Worm (Caenorhabditis elegans) whole organism, L3 larva: ENCODE measurements around the gene mmcm-1.

Source experiments
- R02D3.7 ChIP-seq: fragments of 150-350 bp; optimal IDR thresholded peaks from 2 replicates; lab custom pipeline; 2014; ENCODE audit warnings: missing biosample characterization, missing genetic modification characterization
- ZK546.5 ChIP-seq: sonication (generic microtip); optimal IDR thresholded peaks from 2 replicates; lab custom pipeline; 2017; ENCODE audit warnings: missing biosample characterization, missing genetic modification characterization
- ama-1 ChIP-seq: fragments of 150-350 bp; optimal IDR thresholded peaks from 2 replicates; lab custom pipeline; 2018
- ceh-16 ChIP-seq: sonication (generic microtip); optimal IDR thresholded peaks from 2 replicates; lab custom pipeline; 2017; ENCODE audit warnings: missing biosample characterization, missing genetic modification characterization
- ceh-28 ChIP-seq: fragments of 150-350 bp; optimal IDR thresholded peaks from 2 replicates; lab custom pipeline; 2014; ENCODE audit warnings: missing biosample characterization, missing genetic modification reagents, missing genetic modification characterization
- ceh-82 ChIP-seq: fragments of 150-350 bp; optimal IDR thresholded peaks from 2 replicates; lab custom pipeline; 2014; ENCODE audit warnings: missing biosample characterization, missing genetic modification characterization
- daf-12 ChIP-seq: fragments of 150-350 bp; optimal IDR thresholded peaks from 2 replicates; lab custom pipeline; 2014; ENCODE audit warnings: missing biosample characterization, missing genetic modification reagents, missing genetic modification characterization
- egl-27 ChIP-seq: sonication (generic microtip); optimal IDR thresholded peaks from 4 replicates; lab custom pipeline; 2017; ENCODE audit warnings: missing biosample characterization, missing genetic modification reagents, missing genetic modification characterization
- egl-5 ChIP-seq: fragments of 150-350 bp; optimal IDR thresholded peaks from 2 replicates; lab custom pipeline; 2017; ENCODE audit warnings: missing biosample characterization, missing genetic modification reagents, missing genetic modification characterization, inconsistent platforms
- elt-1 ChIP-seq: fragments of 150-350 bp; optimal IDR thresholded peaks from 2 replicates; lab custom pipeline; 2014; ENCODE audit warnings: missing biosample characterization, missing genetic modification characterization
- elt-2 ChIP-seq: sonication (generic microtip); optimal IDR thresholded peaks from 2 replicates; lab custom pipeline; 2016; ENCODE audit warnings: missing genetic modification reagents, mild to moderate bottlenecking, missing genetic modification characterization, missing compliant biosample characterization
- elt-3 ChIP-seq, 3 experiments: fragments of 150-350 bp in 1 of 3; sonication (generic microtip) in 2 of 3; optimal IDR thresholded peaks; 2 replicates in 2 of 3; 4 replicates in 1 of 3; lab custom pipeline; 2014 to 2017; ENCODE audit warnings: missing biosample characterization in 3 of 3, missing genetic modification characterization in 3 of 3
- eor-1 ChIP-seq, 2 experiments: fragments of 150-350 bp; optimal IDR thresholded peaks; 2 replicates each; lab custom pipeline; 2014 to 2018; ENCODE audit warnings: missing biosample characterization in 2 of 2, missing genetic modification characterization in 2 of 2
- fkh-2 ChIP-seq: fragments of 150-350 bp; optimal IDR thresholded peaks from 2 replicates; lab custom pipeline; 2014; ENCODE audit warnings: missing biosample characterization, missing genetic modification reagents, missing genetic modification characterization
- fos-1 ChIP-seq: fragments of 150-350 bp; optimal IDR thresholded peaks from 2 replicates; lab custom pipeline; 2014; ENCODE audit warnings: missing biosample characterization, missing genetic modification characterization
- hmg-11 ChIP-seq: sonication (generic microtip); optimal IDR thresholded peaks from 2 replicates; lab custom pipeline; 2016; ENCODE audit warnings: missing genetic modification characterization, missing compliant biosample characterization
- lin-15B ChIP-seq: fragments of 150-350 bp; optimal IDR thresholded peaks from 2 replicates; lab custom pipeline; 2014; ENCODE audit warnings: missing biosample characterization, missing genetic modification characterization
- lin-39 ChIP-seq: fragments of 150-350 bp; optimal IDR thresholded peaks from 2 replicates; lab custom pipeline; 2018; ENCODE audit warnings: missing biosample characterization, missing genetic modification reagents, missing genetic modification characterization
- lsy-12 ChIP-seq: sonication (generic microtip); optimal IDR thresholded peaks from 2 replicates; lab custom pipeline; 2016; ENCODE audit warnings: mild to moderate bottlenecking, missing genetic modification characterization, missing compliant biosample characterization
- mdl-1 ChIP-seq: fragments of 150-350 bp; optimal IDR thresholded peaks from 2 replicates; lab custom pipeline; 2014; ENCODE audit warnings: missing biosample characterization, missing genetic modification characterization
- nfya-1 ChIP-seq: sonication (generic microtip); optimal IDR thresholded peaks from 2 replicates; lab custom pipeline; 2017; ENCODE audit warnings: missing genetic modification characterization, mild to moderate bottlenecking, missing compliant biosample characterization, antibody characterized with exemption, moderate library complexity; ENCODE audit not compliant: insufficient read depth
- nhr-11 ChIP-seq: fragments of 150-350 bp; optimal IDR thresholded peaks from 2 replicates; lab custom pipeline; 2014; ENCODE audit warnings: missing biosample characterization, missing genetic modification characterization
- nhr-23 ChIP-seq: fragments of 150-350 bp; optimal IDR thresholded peaks from 2 replicates; lab custom pipeline; 2014; ENCODE audit warnings: missing biosample characterization, missing genetic modification reagents, missing genetic modification characterization
- nhr-237 ChIP-seq: fragments of 150-350 bp; optimal IDR thresholded peaks from 2 replicates; lab custom pipeline; 2014; ENCODE audit warnings: missing biosample characterization, missing genetic modification characterization
- nhr-28 ChIP-seq: fragments of 150-350 bp; optimal IDR thresholded peaks from 2 replicates; lab custom pipeline; 2014; ENCODE audit warnings: missing biosample characterization, missing genetic modification characterization
- nhr-43 ChIP-seq: sonication (generic microtip); optimal IDR thresholded peaks from 2 replicates; lab custom pipeline; 2016; ENCODE audit warnings: mild to moderate bottlenecking, missing genetic modification characterization, missing compliant biosample characterization; ENCODE audit not compliant: poor library complexity, severe bottlenecking
- nhr-67 ChIP-seq: fragments of 150-350 bp; optimal IDR thresholded peaks from 2 replicates; lab custom pipeline; 2014; ENCODE audit warnings: missing biosample characterization, missing genetic modification characterization
- nhr-76 ChIP-seq: fragments of 150-350 bp; sonication (generic microtip); optimal IDR thresholded peaks from 5 replicates; lab custom pipeline; 2014; ENCODE audit warnings: missing biosample characterization, missing genetic modification characterization
- nhr-77 ChIP-seq: fragments of 150-350 bp; optimal IDR thresholded peaks from 2 replicates; lab custom pipeline; 2014; ENCODE audit warnings: missing biosample characterization, missing genetic modification characterization
- pqm-1 ChIP-seq: fragments of 150-350 bp; optimal IDR thresholded peaks from 2 replicates; lab custom pipeline; 2017; ENCODE audit warnings: missing biosample characterization, missing genetic modification characterization, inconsistent platforms
- skn-1 ChIP-seq: fragments of 150-350 bp; optimal IDR thresholded peaks from 2 replicates; lab custom pipeline; 2014; ENCODE audit warnings: missing biosample characterization, missing genetic modification characterization
- snpc-4 ChIP-seq: fragments of 150-350 bp; optimal IDR thresholded peaks from 2 replicates; lab custom pipeline; 2014; ENCODE audit warnings: missing biosample characterization, missing genetic modification characterization
- tbx-2 ChIP-seq: sonication (generic microtip); optimal IDR thresholded peaks from 2 replicates; lab custom pipeline; 2016; ENCODE audit warnings: mild to moderate bottlenecking, missing genetic modification characterization, missing compliant biosample characterization
- unc-39 ChIP-seq: sonication (generic microtip); optimal IDR thresholded peaks from 4 replicates; lab custom pipeline; 2017; ENCODE audit warnings: missing biosample characterization, missing genetic modification characterization
- zag-1 ChIP-seq: fragments of 150-350 bp; optimal IDR thresholded peaks from 2 replicates; lab custom pipeline; 2014; ENCODE audit warnings: missing biosample characterization, missing genetic modification characterization
- ztf-4 ChIP-seq: fragments of 150-350 bp; optimal IDR thresholded peaks from 2 replicates; lab custom pipeline; 2014; ENCODE audit warnings: missing biosample characterization, missing genetic modification characterization

The mmcm-1 gene

ce11 chrIII:3902588-3903325 is 4.7 kb downstream of the mmcm-1 start:
- TF ChIP-seq zag-1 (no peak), nhr-77 (tag; lab: Kevin White, UChicago) (no peak), ztf-4 (tag; lab: Kevin White, UChicago) (peak; percentile 70), nhr-43 (tag; lab: Kevin White, UChicago) (peak; percentile 12), elt-2 (peak; percentile 11), nfya-1 (tag; lab: Kevin White, UChicago) (peak; percentile 13), hmg-11 (tag; lab: Kevin White, UChicago) (no peak), skn-1 (tag; lab: Kevin White, UChicago) (no peak), eor-1 (tag; optimal IDR thresholded peaks at IDR 0.05; lab: Kevin White, UChicago) (no peak), pqm-1 (no peak), snpc-4 (tag; lab: Kevin White, UChicago) (no peak), lsy-12 (tag; lab: Kevin White, UChicago) (peak; percentile 40), nhr-23 (tag; lab: Kevin White, UChicago) (no peak), ama-1 (peak; percentile 83)
- TF ChIP-seq, all 47 proteins: peak for 6

ce11 chrIII:3901542-3901941 is 5.9 kb downstream of the mmcm-1 start, which contains the start of gene tir-1:
tir-1 (minus strand) TSS chrIII:3901642.
- no peak for TF ChIP-seq eor-1 (tag; optimal IDR thresholded peaks at IDR 0.05; lab: Kevin White, UChicago)
- no peak for TF ChIP-seq nhr-67
- no peak for TF ChIP-seq ceh-82 (tag; lab: Kevin White, UChicago)
- no peak for TF ChIP-seq ceh-16 (tag; lab: Kevin White, UChicago)
- no peak for TF ChIP-seq fos-1 (tag; lab: Kevin White, UChicago)
- TF ChIP-seq elt-3 (tag; optimal IDR thresholded peaks at IDR 0.05; lab: Kevin White, UChicago), result no peak
- TF ChIP-seq nhr-11, result no peak
- no peak for TF ChIP-seq nfya-1 (tag; lab: Kevin White, UChicago)
- no peak for TF ChIP-seq elt-1 (tag; lab: Kevin White, UChicago)
- TF ChIP-seq lin-15B (tag; lab: Kevin White, UChicago), result no peak
- no peak for TF ChIP-seq ceh-28
- no peak for TF ChIP-seq daf-12
- TF ChIP-seq fkh-2 (tag; lab: Kevin White, UChicago), result no peak
- no peak for TF ChIP-seq ZK546.5
- TF ChIP-seq egl-27 (tag; lab: Kevin White, UChicago), result no peak
- no peak for TF ChIP-seq lin-39 (tag; lab: Kevin White, UChicago)
- no peak for TF ChIP-seq snpc-4 (tag; lab: Kevin White, UChicago)
- TF ChIP-seq elt-2, result no peak
- TF ChIP-seq nhr-237 (tag; lab: Kevin White, UChicago), result no peak
- TF ChIP-seq zag-1, result no peak

- peak; percentile 62 for TF ChIP-seq hmg-11 (tag; lab: Kevin White, UChicago)
- TF ChIP-seq ama-1, result no peak
- peak; percentile 40 for TF ChIP-seq lin-15B (tag; lab: Kevin White, UChicago)
- peak; percentile 39 for TF ChIP-seq nfya-1 (tag; lab: Kevin White, UChicago)
Observed at ce11 chrIII:3898850-3899249, 8.6 kb downstream of the mmcm-1 start.

ce11 chrIII:3898354-3898753 is 9.1 kb downstream of the mmcm-1 start:
- TF ChIP-seq nfya-1 (tag; lab: Kevin White, UChicago), result peak; percentile 84
- no peak for TF ChIP-seq hmg-11 (tag; lab: Kevin White, UChicago)
- no peak for TF ChIP-seq R02D3.7 (tag; lab: Kevin White, UChicago)
- TF ChIP-seq, all 47 proteins: peak for 1

- TF ChIP-seq unc-39 (tag; lab: Kevin White, UChicago) (no peak), nhr-28 (no peak), ceh-16 (tag; lab: Kevin White, UChicago) (no peak), tbx-2 (tag; lab: Kevin White, UChicago) (no peak), fkh-2 (tag; lab: Kevin White, UChicago) (no peak), nhr-11 (no peak), egl-5 (no peak), mdl-1 (tag; lab: Kevin White, UChicago) (no peak), elt-2 (peak; percentile 36), pqm-1 (peak; percentile 54), nhr-76 (tag; lab: Kevin White, UChicago) (no peak)
Observed at ce11 chrIII:3893992-3894391, 13.5 kb downstream of the mmcm-1 start.
